Fruit fly (Drosophila melanogaster) whole organism, adult: Measurements from ENCODE around the gene alt.

Experiments
- CG11617 ChIP-seq: fragments of 200-800 bp; sonication (Bioruptor generic); optimal IDR thresholded peaks from 2 replicates; lab custom pipeline; 2017; ENCODE audit warnings: mild to moderate bottlenecking, missing biosample characterization, missing genetic modification reagents, missing genetic modification characterization
- CG12768 ChIP-seq: fragments of 200-800 bp; sonication (Bioruptor generic); optimal IDR thresholded peaks from 2 replicates; lab custom pipeline; 2017; ENCODE audit warnings: missing biosample characterization, missing genetic modification characterization, mild to moderate bottlenecking, moderate library complexity, missing genetic modification reagents
- CG14711 ChIP-seq: fragments of 200-800 bp; sonication (Bioruptor generic); optimal IDR thresholded peaks from 2 replicates; lab custom pipeline; 2018; ENCODE audit warnings: missing biosample characterization, mild to moderate bottlenecking, missing genetic modification characterization, moderate library complexity
- CG1620 ChIP-seq: fragments of 200-800 bp; sonication (Bioruptor generic); optimal IDR thresholded peaks from 2 replicates; lab custom pipeline; 2016; ENCODE audit warnings: missing biosample characterization, missing genetic modification characterization
- CG33017 ChIP-seq: fragments of 200-800 bp; sonication (Bioruptor generic); optimal IDR thresholded peaks from 2 replicates; lab custom pipeline; 2018; ENCODE audit warnings: missing biosample characterization, mild to moderate bottlenecking, missing genetic modification characterization, moderate library complexity
- CG5204 ChIP-seq: fragments of 200-800 bp; sonication (Bioruptor generic); optimal IDR thresholded peaks from 2 replicates; lab custom pipeline; 2016; ENCODE audit warnings: missing biosample characterization, missing genetic modification characterization
- CG7045 ChIP-seq: fragments of 200-800 bp; sonication (Bioruptor generic); optimal IDR thresholded peaks from 2 replicates; lab custom pipeline; 2017; ENCODE audit warnings: missing biosample characterization, mild to moderate bottlenecking, missing genetic modification characterization
- CG7101 ChIP-seq: fragments of 200-800 bp; sonication (Bioruptor generic); optimal IDR thresholded peaks from 2 replicates; lab custom pipeline; 2018; ENCODE audit warnings: missing biosample characterization, mild to moderate bottlenecking, missing genetic modification characterization, moderate library complexity
- Clk ChIP-seq: fragments of 200-800 bp; sonication (Bioruptor generic); optimal IDR thresholded peaks from 2 replicates; lab custom pipeline; 2017; ENCODE audit warnings: missing biosample characterization, missing genetic modification characterization
- Crg-1 ChIP-seq: fragments of 200-800 bp; sonication (Bioruptor generic); optimal IDR thresholded peaks from 2 replicates; lab custom pipeline; 2016; ENCODE audit warnings: missing biosample characterization, missing genetic modification characterization
- Hr96 ChIP-seq: fragments of 200-800 bp; sonication (Bioruptor generic); optimal IDR thresholded peaks from 2 replicates; lab custom pipeline; 2016; ENCODE audit warnings: missing biosample characterization, missing genetic modification characterization
- Mnt ChIP-seq: fragments of 200-800 bp; sonication (Bioruptor generic); optimal IDR thresholded peaks from 2 replicates; lab custom pipeline; 2016; ENCODE audit warnings: missing biosample characterization, mild to moderate bottlenecking, missing genetic modification characterization
- bab1 ChIP-seq: fragments of 200-800 bp; sonication (Bioruptor generic); optimal IDR thresholded peaks from 3 replicates; lab custom pipeline; 2019; ENCODE audit warnings: missing biosample characterization, mild to moderate bottlenecking, missing genetic modification characterization, moderate library complexity
- cic ChIP-seq: fragments of 200-800 bp; sonication (Bioruptor generic); optimal IDR thresholded peaks from 2 replicates; lab custom pipeline; 2017; ENCODE audit warnings: missing biosample characterization, mild to moderate bottlenecking, missing genetic modification characterization, moderate library complexity
- cnc ChIP-seq, 2 experiments: fragments of >200 bp; optimal IDR thresholded peaks; 2 replicates each; lab custom pipeline; 2017
- kay ChIP-seq: fragments of 200-800 bp; sonication (Bioruptor generic); peaks from one replicate; lab custom pipeline; 2016; ENCODE audit warnings: missing biosample characterization, missing genetic modification characterization, borderline replicate concordance
- ovo ChIP-seq: fragments of 200-800 bp; sonication (Bioruptor generic); optimal IDR thresholded peaks from 2 replicates; lab custom pipeline; 2016; ENCODE audit warnings: missing biosample characterization, missing genetic modification characterization
- pad ChIP-seq: fragments of 200-800 bp; sonication (Bioruptor generic); optimal IDR thresholded peaks from 3 replicates; lab custom pipeline; 2017; ENCODE audit warnings: missing biosample characterization, missing genetic modification characterization, mild to moderate bottlenecking, moderate library complexity, missing genetic modification reagents
- tj ChIP-seq: fragments of 200-800 bp; sonication (Bioruptor generic); optimal IDR thresholded peaks from 3 replicates; lab custom pipeline; 2017; ENCODE audit warnings: missing biosample characterization, mild to moderate bottlenecking, missing genetic modification characterization, moderate library complexity
- toe ChIP-seq: fragments of 200-800 bp; sonication (Bioruptor generic); optimal IDR thresholded peaks from 2 replicates; lab custom pipeline; 2016; ENCODE audit warnings: missing biosample characterization, missing genetic modification characterization

alt gene

DNA sequence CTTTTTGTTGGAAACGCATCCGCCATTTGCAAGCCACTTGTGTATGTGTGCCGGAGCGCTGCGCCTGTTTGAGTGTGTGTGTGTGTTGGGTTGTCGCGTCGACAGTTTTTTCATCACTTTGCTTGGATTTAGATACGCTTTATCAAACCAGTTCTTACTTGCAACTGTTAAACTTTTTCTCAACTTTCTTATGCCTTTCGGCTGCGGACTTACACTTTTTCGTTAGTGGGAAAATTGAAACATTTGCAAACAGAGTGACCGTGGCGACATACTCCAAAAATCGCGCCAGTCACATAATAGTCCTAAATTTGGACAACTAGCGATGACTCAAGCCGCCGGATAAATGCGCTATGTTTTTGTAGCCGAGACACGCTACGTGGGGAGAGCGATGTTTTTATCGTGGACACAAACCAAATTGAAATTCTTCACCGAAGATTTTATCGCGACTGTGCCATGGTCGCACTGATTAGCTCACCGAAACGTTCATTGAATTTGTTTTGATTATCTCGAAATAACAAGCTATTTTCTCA is at the start of gene alt, which contains the start of gene CG7655:
alt (minus strand) TSS at position 272 of the 530 bp plus-strand sequence.
CG7655 (plus strand) TSS at position 426 of the 530 bp plus-strand sequence.
- TF ChIP-seq CG7045 (GFP tag; lab: Kevin White, UChicago) (no peak), CG7101 (peak; percentile 28), bab1 (peak; percentile 26), tj (peak; percentile 76), Mnt (GFP tag; lab: Kevin White, UChicago) (no peak), CG1620 (GFP tag; lab: Kevin White, UChicago) (peak; percentile 10), CG5204 (GFP tag; lab: Kevin White, UChicago) (no peak), Clk (no peak), kay (no peak), cnc (optimal IDR thresholded peaks at IDR 0.05; lab: Kevin White, UChicago) (no peak), CG11617 (peak; percentile 31), CG12768 (GFP tag; lab: Kevin White, UChicago) (no peak), CG14711 (peak; percentile 65), toe (GFP tag; lab: Kevin White, UChicago) (no peak), CG33017 (tag; lab: Kevin White, UChicago) (no peak), pad (GFP tag; lab: Kevin White, UChicago) (no peak), cic (peak; percentile 57), Crg-1 (GFP tag; lab: Kevin White, UChicago) (peak; percentile 37), Hr96 (GFP tag; lab: Kevin White, UChicago) (no peak), ovo (GFP tag; lab: Kevin White, UChicago) (no peak)

DNA sequence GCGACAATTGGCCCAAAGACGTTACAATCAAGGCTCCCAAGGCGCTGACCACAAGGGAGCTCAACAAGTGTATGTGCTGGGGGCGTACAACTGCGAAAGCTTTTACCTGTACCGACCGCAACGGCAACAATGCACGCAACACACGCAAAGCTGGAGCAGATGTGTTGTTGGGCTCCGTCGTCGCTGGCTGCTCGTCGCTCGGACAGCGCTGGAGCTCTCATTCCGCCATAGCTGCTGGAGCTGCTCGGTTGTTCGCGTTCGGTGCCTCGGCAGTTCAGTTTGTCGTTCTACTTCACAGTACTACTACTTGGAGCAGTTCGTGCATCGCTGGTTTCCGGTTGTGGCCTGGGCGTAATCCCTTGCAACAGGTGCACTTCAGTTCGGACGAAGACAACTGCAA is 43.2 kb upstream of the alt start, which contains the start of gene Lgr1:
Lgr1 (plus strand) TSS at position 220 of the 400 bp plus-strand sequence.
- TF ChIP-seq CG7045 (GFP tag; lab: Kevin White, UChicago) (no peak), CG7101 (no peak), CG12768 (GFP tag; lab: Kevin White, UChicago) (no peak), toe (GFP tag; lab: Kevin White, UChicago) (no peak), CG5204 (GFP tag; lab: Kevin White, UChicago) (no peak), kay (no peak)

- TF ChIP-seq Clk, result no peak
- no peak for TF ChIP-seq CG7045 (GFP tag; lab: Kevin White, UChicago)
- TF ChIP-seq Crg-1 (GFP tag; lab: Kevin White, UChicago), result no peak
- no peak for TF ChIP-seq ovo (GFP tag; lab: Kevin White, UChicago)
- no peak for TF ChIP-seq CG11617
- no peak for TF ChIP-seq cnc (optimal IDR thresholded peaks at IDR 0.05; lab: Kevin White, UChicago)
- TF ChIP-seq Mnt (GFP tag; lab: Kevin White, UChicago), result no peak
- TF ChIP-seq kay, result no peak
Measured at dm6 chr3R:17724963-17725362, 42.6 kb upstream of the alt start, which contains the start of gene Atg8b. Gene Atg8b, minus strand, starts transcription at chr3R:17725063.

dm6 chr3R:17718760-17719625 is 36.7 kb upstream of the alt start, which contains the start of gene Pxt:
Gene Pxt, plus strand, starts transcription at chr3R:17719454.
- no peak for TF ChIP-seq CG14711
- TF ChIP-seq cnc (optimal IDR thresholded peaks at IDR 0.05; lab: Kevin White, UChicago), result no peak
- TF ChIP-seq tj, result peak; percentile 83
- peak; percentile 90 for TF ChIP-seq kay

dm6 chr3R:17718051-17718693 is 35.9 kb upstream of the alt start, which contains the start of gene osa:
Gene osa, minus strand, starts transcription at chr3R:17718350.
- TF ChIP-seq kay, result no peak
- no peak for TF ChIP-seq cic
- TF ChIP-seq Clk, result no peak
- TF ChIP-seq CG1620 (GFP tag; lab: Kevin White, UChicago), result peak; percentile 10
- TF ChIP-seq CG14711, result peak; percentile 33
- peak; percentile 33 for TF ChIP-seq CG5204 (GFP tag; lab: Kevin White, UChicago)
- TF ChIP-seq Mnt (GFP tag; lab: Kevin White, UChicago), result peak; percentile 18
- TF ChIP-seq Crg-1 (GFP tag; lab: Kevin White, UChicago), result peak; percentile 46
- TF ChIP-seq pad (GFP tag; lab: Kevin White, UChicago), result no peak
- TF ChIP-seq toe (GFP tag; lab: Kevin White, UChicago), result peak; percentile 56
- peak; percentile 14 for TF ChIP-seq CG7101
- no peak for TF ChIP-seq CG7045 (GFP tag; lab: Kevin White, UChicago)
- TF ChIP-seq CG12768 (GFP tag; lab: Kevin White, UChicago), result no peak
- TF ChIP-seq ovo (GFP tag; lab: Kevin White, UChicago), result peak; percentile 49
- no peak for TF ChIP-seq cnc (optimal IDR thresholded peaks at IDR 0.05; lab: Kevin White, UChicago)
- TF ChIP-seq CG33017 (tag; lab: Kevin White, UChicago), result no peak
- no peak for TF ChIP-seq tj
- TF ChIP-seq Hr96 (GFP tag; lab: Kevin White, UChicago), result peak; percentile 40
- no peak for TF ChIP-seq CG11617
- TF ChIP-seq bab1, result peak; percentile 61
